Fruit fly (Drosophila melanogaster): Measurements from ENCODE around the gene ome.
A peak's percentile ranks its signal among the peaks of the same experiment; 100 is the strongest.

Gene ome

DNA sequence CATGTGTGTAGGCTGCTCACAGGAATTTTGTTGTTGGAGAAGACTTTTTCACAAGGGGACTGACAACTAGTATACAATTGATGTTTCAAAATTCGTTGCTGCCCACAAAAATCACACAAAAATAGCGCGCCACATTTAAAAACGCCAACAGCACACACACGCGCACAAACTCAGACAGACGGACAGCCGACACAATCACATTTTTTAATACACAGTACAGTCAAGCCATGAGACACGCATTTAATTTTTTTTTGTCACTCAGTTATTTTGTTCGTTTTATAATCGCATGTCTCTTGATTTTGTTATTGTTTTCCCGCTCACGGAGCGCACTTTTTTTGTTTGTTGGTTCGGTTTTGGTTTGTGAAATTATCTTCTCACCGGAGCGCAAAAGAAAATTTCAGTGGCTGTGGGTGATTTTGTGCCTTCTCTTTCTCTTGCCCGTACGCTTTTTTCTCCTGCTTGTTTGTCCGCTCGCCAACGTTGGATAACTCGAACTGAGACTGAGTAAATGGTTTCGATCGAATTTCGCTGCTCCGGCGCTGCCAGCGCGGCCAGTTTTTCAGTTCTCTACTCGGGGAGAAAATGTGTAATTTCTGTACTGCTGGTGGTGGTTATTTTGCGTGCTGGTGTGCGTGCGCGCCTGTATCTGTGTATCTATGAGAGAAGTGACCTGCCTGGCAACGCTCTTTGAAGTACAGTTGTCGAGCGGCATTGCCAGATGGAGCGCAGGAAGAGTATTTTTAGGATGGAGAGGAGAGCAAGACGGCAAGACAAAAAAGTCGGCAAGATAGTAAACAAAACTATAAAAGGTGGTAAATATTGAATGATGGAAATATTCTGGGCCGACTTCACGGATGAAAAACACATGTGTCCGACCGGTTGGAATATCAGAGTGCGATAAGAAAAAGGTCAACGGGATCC lies 85.1 kb downstream of the ome start, which contains the start of gene CG42507:
Gene CG42507, minus strand, starts transcription at position 499 of the 921 bp plus-strand sequence.
- TF ChIP-seq wor (GFP tag; IDR thresholded peaks at IDR 0.05), result no peak
- peak in 1 of 2 experiments; percentile 90 for TF ChIP-seq Pdp1 (GFP tag; optimal IDR thresholded peaks at IDR 0.05)
- no peak for TF ChIP-seq CG17186 (GFP tag; optimal IDR thresholded peaks at IDR 0.05)
- no peak for TF ChIP-seq CG10366 (GFP tag; IDR thresholded peaks at IDR 0.05)
- TF ChIP-seq vvl (GFP tag; IDR thresholded peaks at IDR 0.05), result peak; percentile 68
- TF ChIP-seq CG3407 (GFP tag; optimal IDR thresholded peaks at IDR 0.05), result no peak
- TF ChIP-seq dysf (GFP tag; IDR thresholded peaks at IDR 0.05), result no peak
- TF ChIP-seq CG9817 (tag; optimal IDR thresholded peaks at IDR 0.05), result no peak
- peak; percentile 33 for TF ChIP-seq CG13424 (tag; optimal IDR thresholded peaks at IDR 0.05)
- peak; percentile 65 for TF ChIP-seq CG15696 (tag; optimal IDR thresholded peaks at IDR 0.05)
- no peak for TF ChIP-seq CG18764 (GFP tag; optimal IDR thresholded peaks at IDR 0.05)
- no peak for TF ChIP-seq sc (optimal IDR thresholded peaks at IDR 0.05)
- peak; percentile 16 for TF ChIP-seq sc (GFP tag; optimal IDR thresholded peaks at IDR 0.05)
- peak; percentile 95 for TF ChIP-seq kni (GFP tag; optimal IDR thresholded peaks at IDR 0.05)
- peak; percentile 94 for TF ChIP-seq CG34376 (GFP tag; optimal IDR thresholded peaks at IDR 0.05)
- no peak for TF ChIP-seq CG7963 (GFP tag; IDR thresholded peaks at IDR 0.05; ENCODE audit: partially characterized antibody)
- no peak for TF ChIP-seq klu (GFP tag; IDR thresholded peaks at IDR 0.05)
- peak; percentile 50 for TF ChIP-seq HHEX (GFP tag; optimal IDR thresholded peaks at IDR 0.05)
- TF ChIP-seq MBD-R2 (GFP tag; IDR thresholded peaks at IDR 0.05), result peak; percentile 25; the same call in 1 of the 2 replicates
- TF ChIP-seq CG15269 (tag; optimal IDR thresholded peaks at IDR 0.05), result peak; percentile 30
- TF ChIP-seq phol (tag; optimal IDR thresholded peaks at IDR 0.05), result no peak
- no peak for TF ChIP-seq CG17361 (GFP tag; IDR thresholded peaks at IDR 0.05)
- TF ChIP-seq CG5180 (GFP tag; optimal IDR thresholded peaks at IDR 0.05), result peak; percentile 6
- peak; percentile 37 for TF ChIP-seq CG2120 (GFP tag; optimal IDR thresholded peaks at IDR 0.05)
- no peak for TF ChIP-seq CG15479 (GFP tag; optimal IDR thresholded peaks at IDR 0.05)
- peak; percentile 72 for TF ChIP-seq Asciz (GFP tag; optimal IDR thresholded peaks at IDR 0.05)
- TF ChIP-seq CG17912 (GFP tag; optimal IDR thresholded peaks at IDR 0.05), result peak; percentile 61
- no peak for TF ChIP-seq CG13624 (GFP tag; optimal IDR thresholded peaks at IDR 0.05)
- peak; percentile 30 for TF ChIP-seq tap (tag; optimal IDR thresholded peaks at IDR 0.05)
- peak; percentile 33 for TF ChIP-seq CG7271 (tag; optimal IDR thresholded peaks at IDR 0.05)
- peak; percentile 47 for TF ChIP-seq CG17385 (GFP tag; optimal IDR thresholded peaks at IDR 0.05)
- no peak for TF ChIP-seq CG16863 (GFP tag; optimal IDR thresholded peaks at IDR 0.05)
- no peak for TF ChIP-seq cas (GFP tag; IDR thresholded peaks at IDR 0.05)
- peak; percentile 47 for TF ChIP-seq CG10209 (GFP tag; optimal IDR thresholded peaks at IDR 0.05)
- TF ChIP-seq CG7745 (tag; optimal IDR thresholded peaks at IDR 0.05), result peak; percentile 32
- no peak for TF ChIP-seq CG5245 (GFP tag; optimal IDR thresholded peaks at IDR 0.05)
- TF ChIP-seq CG2199 (GFP tag; IDR thresholded peaks at IDR 0.05), result peak; percentile 73; the same call in 2 of the 3 replicates
- TF ChIP-seq CG1233 (GFP tag; optimal IDR thresholded peaks at IDR 0.05), result peak; percentile 59
- TF ChIP-seq zf30C (GFP tag; optimal IDR thresholded peaks at IDR 0.05), result peak; percentile 41
- TF ChIP-seq CG14014 (GFP tag; IDR thresholded peaks at IDR 0.05), result peak; percentile 54; the same call in 1 of the 2 replicates
- TF ChIP-seq Dbx (GFP tag; IDR thresholded peaks at IDR 0.05), result peak; percentile 67; the same call in 2 of the 3 replicates
- no peak for TF ChIP-seq Mrtf (GFP tag; IDR thresholded peaks at IDR 0.05)
- no peak for TF ChIP-seq CG12942 (GFP tag; optimal IDR thresholded peaks at IDR 0.05)
- no peak for TF ChIP-seq CG3995 (GFP tag; optimal IDR thresholded peaks at IDR 0.05)
- TF ChIP-seq Eip74EF (GFP tag; optimal IDR thresholded peaks at IDR 0.05), result peak in 1 of 2 experiments; percentile 35
- no peak for TF ChIP-seq CG4404 (GFP tag; IDR thresholded peaks at IDR 0.05)
- TF ChIP-seq Dad (GFP tag; optimal IDR thresholded peaks at IDR 0.05), result no peak
- TF ChIP-seq CG12219 (GFP tag; optimal IDR thresholded peaks at IDR 0.05), result peak; percentile 53

Data from whole organism, embryonic.